Worm (Caenorhabditis elegans): Measurements from ENCODE around the gene chmp-7.

DNA sequence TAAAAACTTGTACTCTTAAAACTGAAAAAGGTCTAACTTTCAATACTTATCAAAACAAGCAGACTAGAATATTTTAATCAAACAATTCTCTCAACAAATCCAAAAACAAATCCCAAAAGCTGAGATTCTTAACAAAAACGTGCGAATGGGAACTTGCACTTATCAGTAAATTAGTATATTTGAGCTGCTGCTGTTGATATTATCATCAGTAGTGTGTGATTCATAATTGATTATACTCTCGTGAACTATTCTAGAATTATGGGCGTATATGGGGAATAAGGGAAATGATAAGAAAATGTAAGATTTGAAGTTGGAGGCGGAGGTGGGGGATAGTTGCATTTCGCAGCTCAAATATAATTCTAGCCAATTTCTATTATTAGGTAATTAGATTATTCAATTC is 40.6 kb upstream of the chmp-7 start:
- TF ChIP-seq aly-2 (tag; optimal IDR thresholded peaks at IDR 0.05) (no peak), nhr-237 (tag; optimal IDR thresholded peaks at IDR 0.05) (no peak), mxl-3 (GFP tag; optimal IDR thresholded peaks at IDR 0.05) (no peak), ZK546.5 (tag; optimal IDR thresholded peaks at IDR 0.05) (no peak), snpc-4 (tag; optimal IDR thresholded peaks at IDR 0.05) (no peak), lin-13 (GFP tag; optimal IDR thresholded peaks at IDR 0.05) (no peak), daf-19 (GFP tag; conservative IDR thresholded peaks at IDR 0.05) (no peak), lin-29 (GFP tag; IDR thresholded peaks at IDR 0.05) (no peak), zag-1 (tag; optimal IDR thresholded peaks at IDR 0.05) (no peak), sdz-12 (GFP tag; optimal IDR thresholded peaks at IDR 0.05) (no peak)

Data from whole organism, L4 larva.